Fruit fly (Drosophila melanogaster) whole organism, pupa: Measurements from ENCODE around the gene grn.

ENCODE experiments used
- Pif1A ChIP-seq: fragments of 200-800 bp; sonication (Bioruptor generic); optimal IDR thresholded peaks from 3 replicates; lab custom pipeline; 2016; ENCODE audit warnings: missing biosample characterization, missing genetic modification characterization
- rn ChIP-seq: fragments of 200-800 bp; sonication (Bioruptor generic); IDR thresholded peaks from 2 replicates; pipeline ENCODE4 v1.3.6; 2022; ENCODE audit warnings: missing biosample characterization, missing genetic modification characterization

- TF ChIP-seq Pif1A, result no peak
- TF ChIP-seq rn (GFP tag; lab: Robert Waterston, UW), result no peak
Observed at dm6 chr3R:8115205-8115604, 66.0 kb downstream of the grn start.
